Worm (Caenorhabditis elegans): Measurements from ENCODE around the gene K11D12.13.

Gene K11D12.13

DNA sequence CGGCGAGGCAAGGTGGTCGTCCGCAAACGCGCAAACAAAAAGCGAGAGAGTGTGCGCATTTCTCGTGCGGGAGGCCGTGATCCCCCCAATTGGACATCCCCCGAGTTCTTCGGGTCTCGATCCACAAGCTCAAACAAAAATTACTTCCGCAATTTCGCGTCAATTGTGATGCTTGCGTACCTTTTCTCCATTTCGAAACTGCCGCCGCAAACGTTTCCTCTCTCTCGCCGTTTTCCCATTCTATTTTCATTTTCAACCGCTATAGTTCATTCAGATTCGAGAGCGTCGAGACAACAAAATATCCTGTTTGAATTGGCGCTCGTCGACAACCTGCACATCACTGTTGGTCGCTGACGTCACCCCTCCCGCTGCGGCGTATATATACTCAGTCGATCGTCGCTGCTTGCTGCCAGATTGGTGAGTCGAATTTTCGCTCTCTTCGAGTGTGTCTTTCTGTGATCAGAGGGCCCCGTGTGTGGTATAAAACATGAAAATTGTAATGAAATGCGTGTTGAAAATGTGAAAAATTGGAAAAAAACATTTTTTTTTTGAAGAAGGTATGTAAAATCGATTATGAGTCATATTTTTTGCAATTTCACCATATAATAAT lies 16.2 kb downstream of the K11D12.13 start, which contains the start of the genes pqn-51 and K11D12.14:
Gene pqn-51, plus strand, starts transcription at position 275 of the 610 bp plus-strand sequence.
Gene K11D12.14, plus strand, starts transcription at position 304 of the 610 bp plus-strand sequence.
- peak; percentile 84 for TF ChIP-seq nfya-1 (tag; optimal IDR thresholded peaks at IDR 0.05)
- TF ChIP-seq pag-3 (tag; optimal IDR thresholded peaks at IDR 0.05; ENCODE audit: borderline replicate concordance), result no peak
- TF ChIP-seq tbx-7 (tag; optimal IDR thresholded peaks at IDR 0.05), result no peak
- no peak for TF ChIP-seq pat-9 (tag; optimal IDR thresholded peaks at IDR 0.05)
- no peak for TF ChIP-seq fax-1 (tag; optimal IDR thresholded peaks at IDR 0.05)
- no peak for TF ChIP-seq ceh-19 (GFP tag; optimal IDR thresholded peaks at IDR 0.05)
- peak; percentile 91 for TF ChIP-seq rnt-1 (tag; optimal IDR thresholded peaks at IDR 0.05)
- no peak for TF ChIP-seq npax-4 (tag; optimal IDR thresholded peaks at IDR 0.05)
- peak; percentile 1 for TF ChIP-seq C08G9.2 (tag; optimal IDR thresholded peaks at IDR 0.05)
- TF ChIP-seq ceh-48 (tag; optimal IDR thresholded peaks at IDR 0.05), result no peak
- no peak for TF ChIP-seq zip-5 (tag; optimal IDR thresholded peaks at IDR 0.05)
- no peak for TF ChIP-seq sdc-2 (tag; optimal IDR thresholded peaks at IDR 0.05)
- TF ChIP-seq unc-3 (GFP tag; conservative IDR thresholded peaks at IDR 0.05), result peak; percentile 9; the same call in 1 of the 2 replicates
- TF ChIP-seq unc-3 (tag; optimal IDR thresholded peaks at IDR 0.05), result no peak
- TF ChIP-seq ahr-1 (tag; optimal IDR thresholded peaks at IDR 0.05), result no peak
- no peak for TF ChIP-seq nhr-232 (tag; optimal IDR thresholded peaks at IDR 0.05)
- no peak for TF ChIP-seq hlh-15 (tag; optimal IDR thresholded peaks at IDR 0.05)
- peak; percentile 38 for TF ChIP-seq ztf-16 (tag; optimal IDR thresholded peaks at IDR 0.05)
- no peak for TF ChIP-seq pha-4 (tag; optimal IDR thresholded peaks at IDR 0.05)
- no peak for TF ChIP-seq fkh-10 (GFP tag; optimal IDR thresholded peaks at IDR 0.05)
- TF ChIP-seq ceh-45 (GFP tag; IDR thresholded peaks at IDR 0.05), result 0 out of 2 replicates have a peak, but pooled peaks have one; percentile 22
- peak; percentile 93 for TF ChIP-seq ceh-18 (tag; optimal IDR thresholded peaks at IDR 0.05)
- no peak for TF ChIP-seq gmeb-2 (tag; optimal IDR thresholded peaks at IDR 0.05)
- TF ChIP-seq ceh-6 (GFP tag; optimal IDR thresholded peaks at IDR 0.05), result no peak
- peak; percentile 29 for TF ChIP-seq K09A11.1 (tag; optimal IDR thresholded peaks at IDR 0.05; ENCODE audit: insufficient read depth)
- peak; percentile 24 for TF ChIP-seq lim-6 (tag; optimal IDR thresholded peaks at IDR 0.05)
- no peak for TF ChIP-seq pros-1 (tag; optimal IDR thresholded peaks at IDR 0.05)
- TF ChIP-seq ceh-31 (tag; optimal IDR thresholded peaks at IDR 0.05), result peak; percentile 89
- TF ChIP-seq pqm-1 (tag; optimal IDR thresholded peaks at IDR 0.05), result peak; percentile 38
- no peak for TF ChIP-seq ceh-2 (tag; optimal IDR thresholded peaks at IDR 0.05)
- TF ChIP-seq elt-2 (tag; optimal IDR thresholded peaks at IDR 0.05), result peak; percentile 25
- TF ChIP-seq K02D7.2 (tag; optimal IDR thresholded peaks at IDR 0.05), result no peak
- TF ChIP-seq ceh-22 (tag; optimal IDR thresholded peaks at IDR 0.05), result no peak
- no peak for TF ChIP-seq ceh-24 (tag; optimal IDR thresholded peaks at IDR 0.05)
- peak; percentile 78 for TF ChIP-seq ceh-34 (tag; optimal IDR thresholded peaks at IDR 0.05)
- TF ChIP-seq C38D4.7 (GFP tag; optimal IDR thresholded peaks at IDR 0.05), result no peak
- TF ChIP-seq che-1 (tag; optimal IDR thresholded peaks at IDR 0.05), result no peak
- TF ChIP-seq T23F11.4 (GFP tag; optimal IDR thresholded peaks at IDR 0.05), result no peak
- TF ChIP-seq ceh-14 (tag; optimal IDR thresholded peaks at IDR 0.05), result peak; percentile 66
- peak; percentile 86 for TF ChIP-seq ref-2 (tag; optimal IDR thresholded peaks at IDR 0.05)
- peak; percentile 69 for TF ChIP-seq unc-55 (GFP tag; optimal IDR thresholded peaks at IDR 0.05)
- TF ChIP-seq sox-4 (tag; optimal IDR thresholded peaks at IDR 0.05), result no peak
- peak; percentile 82 for TF ChIP-seq dve-1 (tag; optimal IDR thresholded peaks at IDR 0.05)
- TF ChIP-seq madf-2 (tag; optimal IDR thresholded peaks at IDR 0.05), result peak; percentile 61
- TF ChIP-seq hlh-8 (tag; optimal IDR thresholded peaks at IDR 0.05), result no peak
- no peak for TF ChIP-seq hlh-13 (GFP tag; optimal IDR thresholded peaks at IDR 0.05)
- no peak for TF ChIP-seq fkh-6 (tag; optimal IDR thresholded peaks at IDR 0.05)
- TF ChIP-seq ceh-30 (tag; optimal IDR thresholded peaks at IDR 0.05), result no peak
- TF ChIP-seq sox-2 (GFP tag; IDR thresholded peaks at IDR 0.05), result no peak
- peak; percentile 68 for TF ChIP-seq F13H6.1 (tag; optimal IDR thresholded peaks at IDR 0.05)
- TF ChIP-seq odd-2 (tag; optimal IDR thresholded peaks at IDR 0.05), result no peak
- TF ChIP-seq mec-3 (tag; optimal IDR thresholded peaks at IDR 0.05; ENCODE audit: borderline replicate concordance), result no peak
- TF ChIP-seq unc-86 (tag; optimal IDR thresholded peaks at IDR 0.05), result no peak

Data from whole organism, late embryonic.